Fruit fly (Drosophila melanogaster): ENCODE data around the gene CG32855.

Gene CG32855

dm6 chr3R:16050621-16051328, 30.0 kb downstream of the CG32855 start, which contains the start of gene msps:
Gene msps, plus strand, starts transcription at chr3R:16050801.
- no peak for TF ChIP-seq EcR (GFP tag; optimal IDR thresholded peaks at IDR 0.05)

dm6 chr3R:16049369-16049768, 31.4 kb downstream of the CG32855 start, which contains the start of the genes IKKbeta and CG5013:
Gene IKKbeta, minus strand, starts transcription at chr3R:16049421.
Gene CG5013, plus strand, starts transcription at chr3R:16049670.
- TF ChIP-seq EcR (GFP tag; optimal IDR thresholded peaks at IDR 0.05) (no peak), usp (GFP tag; optimal IDR thresholded peaks at IDR 0.05) (no peak), CG8478 (optimal IDR thresholded peaks at IDR 0.05) (no peak), Dll (optimal IDR thresholded peaks at IDR 0.05) (no peak), pan (optimal IDR thresholded peaks at IDR 0.05) (no peak), psq (optimal IDR thresholded peaks at IDR 0.05) (no peak)

- no peak for TF ChIP-seq CG8478 (optimal IDR thresholded peaks at IDR 0.05)
- no peak for TF ChIP-seq usp (GFP tag; optimal IDR thresholded peaks at IDR 0.05)
- no peak for TF ChIP-seq EcR (GFP tag; optimal IDR thresholded peaks at IDR 0.05)
- TF ChIP-seq pan (optimal IDR thresholded peaks at IDR 0.05): no peak
- TF ChIP-seq psq (optimal IDR thresholded peaks at IDR 0.05): no peak
- no peak for TF ChIP-seq Dll (optimal IDR thresholded peaks at IDR 0.05)
These were observed 34.8 kb downstream of the CG32855 start, which contains the start of gene Jhbp5 for dm6 chr3R:16046030-16046429. Gene Jhbp5, minus strand, starts transcription at chr3R:16046130.

dm6 chr3R:16042900-16043548, 37.8 kb downstream of the CG32855 start, which contains the start of gene Jhbp4:
Gene Jhbp4, plus strand, starts transcription at chr3R:16043498.
- no peak for TF ChIP-seq EcR (GFP tag; optimal IDR thresholded peaks at IDR 0.05)
- no peak for TF ChIP-seq psq (optimal IDR thresholded peaks at IDR 0.05)
- TF ChIP-seq pan (optimal IDR thresholded peaks at IDR 0.05): no peak
- TF ChIP-seq Dll (optimal IDR thresholded peaks at IDR 0.05): no peak
- no peak for TF ChIP-seq usp (GFP tag; optimal IDR thresholded peaks at IDR 0.05)
- no peak for TF ChIP-seq CG8478 (optimal IDR thresholded peaks at IDR 0.05)

- TF ChIP-seq EcR (GFP tag; optimal IDR thresholded peaks at IDR 0.05): peak in 1 of 2 experiments; percentile 34
- TF ChIP-seq pan (optimal IDR thresholded peaks at IDR 0.05): no peak
These were observed 38.5 kb downstream of the CG32855 start for dm6 chr3R:16042137-16042899.

dm6 chr3R:16040925-16041324, 39.9 kb downstream of the CG32855 start:
- no peak for TF ChIP-seq Dll (optimal IDR thresholded peaks at IDR 0.05)
- TF ChIP-seq EcR (GFP tag; optimal IDR thresholded peaks at IDR 0.05): no peak
- no peak for TF ChIP-seq pan (optimal IDR thresholded peaks at IDR 0.05)
- TF ChIP-seq psq (optimal IDR thresholded peaks at IDR 0.05): no peak
- TF ChIP-seq CG8478 (optimal IDR thresholded peaks at IDR 0.05): no peak
- no peak for TF ChIP-seq usp (GFP tag; optimal IDR thresholded peaks at IDR 0.05)

- no peak for TF ChIP-seq CG8478 (optimal IDR thresholded peaks at IDR 0.05)
- no peak for TF ChIP-seq Dll (optimal IDR thresholded peaks at IDR 0.05)
- no peak for TF ChIP-seq usp (GFP tag; optimal IDR thresholded peaks at IDR 0.05)
- no peak for TF ChIP-seq EcR (GFP tag; optimal IDR thresholded peaks at IDR 0.05)
- no peak for TF ChIP-seq pan (optimal IDR thresholded peaks at IDR 0.05)
- no peak for TF ChIP-seq psq (optimal IDR thresholded peaks at IDR 0.05)
These were observed 41.2 kb downstream of the CG32855 start for dm6 chr3R:16039557-16039956.

dm6 chr3R:16038049-16038448, 42.7 kb downstream of the CG32855 start:
- TF ChIP-seq usp (GFP tag; optimal IDR thresholded peaks at IDR 0.05) (no peak), EcR (GFP tag; optimal IDR thresholded peaks at IDR 0.05) (no peak), pan (optimal IDR thresholded peaks at IDR 0.05) (no peak), Dll (optimal IDR thresholded peaks at IDR 0.05) (no peak), psq (optimal IDR thresholded peaks at IDR 0.05) (no peak), CG8478 (optimal IDR thresholded peaks at IDR 0.05) (no peak)

dm6 chr3R:16034186-16034585, 46.6 kb downstream of the CG32855 start:
- TF ChIP-seq pan (optimal IDR thresholded peaks at IDR 0.05) (no peak), usp (GFP tag; optimal IDR thresholded peaks at IDR 0.05) (no peak), psq (optimal IDR thresholded peaks at IDR 0.05) (no peak), EcR (GFP tag; optimal IDR thresholded peaks at IDR 0.05) (no peak), CG8478 (optimal IDR thresholded peaks at IDR 0.05) (no peak), Dll (optimal IDR thresholded peaks at IDR 0.05) (no peak)

- no peak for TF ChIP-seq Dll (optimal IDR thresholded peaks at IDR 0.05)
- no peak for TF ChIP-seq pan (optimal IDR thresholded peaks at IDR 0.05)
- no peak for TF ChIP-seq EcR (GFP tag; optimal IDR thresholded peaks at IDR 0.05)
- no peak for TF ChIP-seq psq (optimal IDR thresholded peaks at IDR 0.05)
These were observed 47.1 kb downstream of the CG32855 start for dm6 chr3R:16033727-16034126.

dm6 chr3R:16030445-16030844, 50.3 kb downstream of the CG32855 start:
- TF ChIP-seq Dll (optimal IDR thresholded peaks at IDR 0.05) (no peak), usp (GFP tag; optimal IDR thresholded peaks at IDR 0.05) (no peak), CG8478 (optimal IDR thresholded peaks at IDR 0.05) (no peak), EcR (GFP tag; optimal IDR thresholded peaks at IDR 0.05) (no peak), pan (optimal IDR thresholded peaks at IDR 0.05) (no peak), psq (optimal IDR thresholded peaks at IDR 0.05) (no peak)

dm6 chr3R:16029584-16029983, 51.2 kb downstream of the CG32855 start:
- TF ChIP-seq Dll (optimal IDR thresholded peaks at IDR 0.05) (peak; percentile 11), pan (optimal IDR thresholded peaks at IDR 0.05) (no peak)

All from whole organism.